Worm (Caenorhabditis elegans) whole organism, dauer: ENCODE data around the gene F01G4.6.

Experiments
- unc-62 ChIP-seq: sonication (generic microtip); optimal IDR thresholded peaks from 2 replicates; lab custom pipeline; 2017; ENCODE audit warnings: missing biosample characterization, missing genetic modification reagents, missing genetic modification characterization

F01G4.6 gene

ce11 chrIV:11124674-11125073 is 24.6 kb downstream of the F01G4.6 start, which contains the start of gene spo-11:
spo-11 (minus strand) TSS chrIV:11124862.
- no peak for TF ChIP-seq unc-62 (GFP tag; lab: Kevin White, UChicago)

ce11 chrIV:11119972-11120562 is 29.2 kb downstream of the F01G4.6 start:
- no peak for TF ChIP-seq unc-62 (GFP tag; lab: Kevin White, UChicago)

ce11 chrIV:11118837-11119491 is 30.3 kb downstream of the F01G4.6 start, which contains the start of the genes imp-2 and enpl-1:
imp-2 (minus strand) TSS chrIV:11118887.
enpl-1 (plus strand) TSS chrIV:11119298.
- no peak for TF ChIP-seq unc-62 (GFP tag; lab: Kevin White, UChicago)

- no peak for TF ChIP-seq unc-62 (GFP tag; lab: Kevin White, UChicago)
Observed at ce11 chrIV:11112641-11113040, 36.7 kb downstream of the F01G4.6 start, which contains the start of gene clc-9. clc-9 (plus strand) TSS chrIV:11112941.

- no peak for TF ChIP-seq unc-62 (GFP tag; lab: Kevin White, UChicago)
Observed at ce11 chrIV:11111898-11112297, 37.4 kb downstream of the F01G4.6 start.

ce11 chrIV:11110995-11111619 is 38.2 kb downstream of the F01G4.6 start, which contains the start of gene rps-5:
rps-5 (minus strand) TSS chrIV:11111045.
- no peak for TF ChIP-seq unc-62 (GFP tag; lab: Kevin White, UChicago)

ce11 chrIV:11109771-11110170 is 39.5 kb downstream of the F01G4.6 start, which contains the start of gene pigk-1:
pigk-1 (minus strand) TSS chrIV:11110018.
- no peak for TF ChIP-seq unc-62 (GFP tag; lab: Kevin White, UChicago)

ce11 chrIV:11105724-11106123 is 43.6 kb downstream of the F01G4.6 start, which contains the start of gene srlf-24:
srlf-24 (minus strand) TSS chrIV:11105824.
- no peak for TF ChIP-seq unc-62 (GFP tag; lab: Kevin White, UChicago)

ce11 chrIV:11103501-11103900 is 45.8 kb downstream of the F01G4.6 start:
- TF ChIP-seq unc-62 (GFP tag; lab: Kevin White, UChicago), result no peak

- TF ChIP-seq unc-62 (GFP tag; lab: Kevin White, UChicago), result no peak
Observed at ce11 chrIV:11102608-11103007, 46.7 kb downstream of the F01G4.6 start, which contains the start of gene srlf-17. srlf-17 (minus strand) TSS chrIV:11102708.

- no peak for TF ChIP-seq unc-62 (GFP tag; lab: Kevin White, UChicago)
Observed at ce11 chrIV:11101383-11101782, 47.9 kb downstream of the F01G4.6 start, which contains the start of gene srlf-18. srlf-18 (minus strand) TSS chrIV:11101483.

- no peak for TF ChIP-seq unc-62 (GFP tag; lab: Kevin White, UChicago)
Observed at ce11 chrIV:11100271-11100670, 49.0 kb downstream of the F01G4.6 start, which contains the start of gene str-3. str-3 (minus strand) TSS chrIV:11100371.

- TF ChIP-seq unc-62 (GFP tag; lab: Kevin White, UChicago), result no peak
Observed at ce11 chrIV:11097795-11098194, 51.5 kb downstream of the F01G4.6 start, which contains the start of gene M7.12. M7.12 (minus strand) TSS chrIV:11097982.
